Fruit fly (Drosophila melanogaster): ENCODE results near the gene CG1537.

The CG1537 gene

DNA sequence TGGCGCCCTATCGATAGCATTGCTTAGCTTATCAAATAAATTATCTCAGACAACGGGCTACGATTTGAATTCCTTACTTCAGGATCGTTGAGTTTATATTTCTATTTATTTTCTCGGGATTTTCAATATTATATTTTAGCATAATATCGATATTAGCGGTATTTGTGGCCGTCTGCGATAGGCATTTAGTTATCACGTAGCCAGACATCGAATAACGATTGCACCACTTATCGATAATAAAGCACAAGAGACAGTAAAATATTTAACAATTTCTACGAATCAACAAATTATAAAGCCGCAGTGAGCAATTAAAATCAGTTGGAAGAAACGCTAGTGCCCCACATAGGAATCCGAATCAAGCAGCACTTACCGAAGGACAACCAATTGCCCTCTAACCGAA, 27.2 kb upstream of the CG1537 start, which contains the start of gene CG2076 (continued):
- TF ChIP-seq CG12299 (tag; optimal IDR thresholded peaks at IDR 0.05) (no peak), zen2 (GFP tag; IDR thresholded peaks at IDR 0.05; ENCODE audit: partially characterized antibody) (peak; percentile 87; the same call in 2 of the 3 replicates), CG18764 (GFP tag; optimal IDR thresholded peaks at IDR 0.05) (no peak), CG15514 (GFP tag; optimal IDR thresholded peaks at IDR 0.05) (peak; percentile 23), TFAM (GFP tag; optimal IDR thresholded peaks at IDR 0.05) (no peak), CG4854 (GFP tag; optimal IDR thresholded peaks at IDR 0.05) (no peak), CG2116 (GFP tag; optimal IDR thresholded peaks at IDR 0.05) (peak; percentile 73), BEAF-32 (GFP tag; optimal IDR thresholded peaks at IDR 0.05) (peak; percentile 81), tna (GFP tag; IDR thresholded peaks at IDR 0.05; ENCODE audit: partially characterized antibody) (peak; percentile 95), Deaf1 (tag; optimal IDR thresholded peaks at IDR 0.05) (no peak), CG30431 (GFP tag; optimal IDR thresholded peaks at IDR 0.05) (no peak), ato (GFP tag; IDR thresholded peaks at IDR 0.05; ENCODE audit: partially characterized antibody) (peak; percentile 83), vfl (GFP tag; optimal IDR thresholded peaks at IDR 0.05) (no peak), Hmx (GFP tag; optimal IDR thresholded peaks at IDR 0.05) (no peak), Med (GFP tag) (peak; percentile 24), sna (GFP tag; IDR thresholded peaks at IDR 0.05; ENCODE audit: partially characterized antibody) (peak; percentile 93), Hsf (GFP tag; optimal IDR thresholded peaks at IDR 0.05) (no peak), CG6791 (GFP tag; IDR thresholded peaks at IDR 0.05; ENCODE audit: partially characterized antibody) (peak; percentile 92), CG3995 (GFP tag; optimal IDR thresholded peaks at IDR 0.05) (peak; percentile 30), hbn (GFP tag; IDR thresholded peaks at IDR 0.05; ENCODE audit: partially characterized antibody) (peak; percentile 72), CG34376 (GFP tag; optimal IDR thresholded peaks at IDR 0.05) (no peak), amos (GFP tag; IDR thresholded peaks at IDR 0.05; ENCODE audit: partially characterized antibody) (peak; percentile 84), psq (GFP tag; optimal IDR thresholded peaks at IDR 0.05) (no peak), CG31388 (GFP tag; optimal IDR thresholded peaks at IDR 0.05) (no peak), CG10565 (GFP tag; optimal IDR thresholded peaks at IDR 0.05) (no peak), nerfin-2 (GFP tag; IDR thresholded peaks at IDR 0.05; ENCODE audit: partially characterized antibody) (peak; percentile 97), CG34224 (GFP tag; IDR thresholded peaks at IDR 0.05; ENCODE audit: partially characterized antibody) (peak; percentile 93), CG12391 (tag; optimal IDR thresholded peaks at IDR 0.05) (peak; percentile 4), Scr (GFP tag; IDR thresholded peaks at IDR 0.05; ENCODE audit: partially characterized antibody) (peak; percentile 91), CG13287 (GFP tag; IDR thresholded peaks at IDR 0.05; ENCODE audit: partially characterized antibody) (peak; percentile 94), twi (tag; optimal IDR thresholded peaks at IDR 0.05) (no peak), CG31224 (GFP tag; IDR thresholded peaks at IDR 0.05) (no peak), trem (tag; optimal IDR thresholded peaks at IDR 0.05) (peak; percentile 30), wdn (GFP tag; IDR thresholded peaks at IDR 0.05) (no peak), CG11560 (tag; IDR thresholded peaks at IDR 0.05) (peak; percentile 93), HLH4C (GFP tag; IDR thresholded peaks at IDR 0.05; ENCODE audit: partially characterized antibody) (peak; percentile 97), ttk (GFP tag; IDR thresholded peaks at IDR 0.05) (no peak), knrl (GFP tag; IDR thresholded peaks at IDR 0.05; ENCODE audit: partially characterized antibody) (peak; percentile 89), CG14860 (GFP tag; IDR thresholded peaks at IDR 0.05; ENCODE audit: partially characterized antibody) (peak; percentile 96), gfzf (GFP tag; optimal IDR thresholded peaks at IDR 0.05) (peak; percentile 14), shn (GFP tag; optimal IDR thresholded peaks at IDR 0.05) (no peak), sob (GFP tag; IDR thresholded peaks at IDR 0.05) (no peak), CG2678 (tag; optimal IDR thresholded peaks at IDR 0.05) (no peak), dan (GFP tag; IDR thresholded peaks at IDR 0.05) (no peak), CG2129 (GFP tag; IDR thresholded peaks at IDR 0.05; ENCODE audit: partially characterized antibody) (peak; percentile 23; the same call in 1 of the 2 replicates), mld (GFP tag; IDR thresholded peaks at IDR 0.05; ENCODE audit: partially characterized antibody) (peak; percentile 82), vnd (GFP tag; IDR thresholded peaks at IDR 0.05; ENCODE audit: partially characterized antibody) (peak; percentile 92), toy (GFP tag; IDR thresholded peaks at IDR 0.05) (no peak), Pdp1 (GFP tag; optimal IDR thresholded peaks at IDR 0.05) (peak in 1 of 2 experiments; percentile 36)
